Fruit fly (Drosophila melanogaster) whole organism, embryonic: ENCODE results near the gene MTF-1.

ENCODE experiments used
- Ada2b ChIP-seq: fragments of 200-800 bp; sonication (Bioruptor generic); IDR thresholded peaks from 2 replicates; pipeline ENCODE4 v1.3.6; 2022; ENCODE audit warnings: missing biosample characterization, missing genetic modification characterization
- C15 ChIP-seq: fragments of 200-800 bp; sonication (Bioruptor generic); IDR thresholded peaks from 3 replicates; pipeline ENCODE4 v1.3.6; 2022; ENCODE audit warnings: missing biosample characterization, missing genetic modification characterization
- CG11695 ChIP-seq: fragments of 200-800 bp; sonication (Bioruptor generic); IDR thresholded peaks from 3 replicates; pipeline ENCODE4 v1.3.6; 2022; ENCODE audit warnings: missing biosample characterization, missing genetic modification characterization
- CG12659 ChIP-seq: fragments of 200-800 bp; sonication (Bioruptor generic); optimal IDR thresholded peaks from 3 replicates; lab custom pipeline; 2017; ENCODE audit warnings: mild to moderate bottlenecking, missing biosample characterization, missing genetic modification reagents, missing genetic modification characterization
- CG15696 ChIP-seq: fragments of 200-800 bp; sonication (Bioruptor generic); optimal IDR thresholded peaks from 2 replicates; lab custom pipeline; 2019; ENCODE audit warnings: missing biosample characterization, mild to moderate bottlenecking, missing genetic modification characterization, moderate library complexity
- CG1602 ChIP-seq: fragments of 200-800 bp; sonication (Bioruptor generic); optimal IDR thresholded peaks from 3 replicates; lab custom pipeline; 2016; ENCODE audit warnings: missing biosample characterization, missing genetic modification characterization
- CG1603 ChIP-seq: fragments of 200-800 bp; sonication (Bioruptor generic); optimal IDR thresholded peaks from 2 replicates; lab custom pipeline; 2019; ENCODE audit warnings: missing biosample characterization, mild to moderate bottlenecking, missing genetic modification characterization, moderate library complexity
- CG17361 ChIP-seq: fragments of 200-800 bp; sonication (Bioruptor generic); IDR thresholded peaks from 3 replicates; pipeline ENCODE4 v1.3.6; 2022; ENCODE audit warnings: missing biosample characterization, missing genetic modification characterization
- CG31388 ChIP-seq: fragments of 200-800 bp; sonication (Bioruptor generic); optimal IDR thresholded peaks from 2 replicates; lab custom pipeline; 2016; ENCODE audit warnings: missing biosample characterization, missing genetic modification characterization
- CG32767 ChIP-seq: fragments of 200-800 bp; sonication (Bioruptor generic); IDR thresholded peaks from 2 replicates; pipeline ENCODE4 v1.3.6; 2022; ENCODE audit warnings: missing biosample characterization, missing genetic modification characterization
- CG3838 ChIP-seq: fragments of 200-800 bp; sonication (Bioruptor generic); optimal IDR thresholded peaks from 3 replicates; lab custom pipeline; 2016; ENCODE audit warnings: missing biosample characterization, missing genetic modification characterization
- CG4854 ChIP-seq: fragments of 200-800 bp; sonication (Bioruptor generic); optimal IDR thresholded peaks from 2 replicates; lab custom pipeline; 2016; ENCODE audit warnings: missing biosample characterization, missing genetic modification characterization, inconsistent platforms
- CG5245 ChIP-seq: fragments of 200-800 bp; sonication (Bioruptor generic); optimal IDR thresholded peaks from 3 replicates; lab custom pipeline; 2016; ENCODE audit warnings: missing biosample characterization, missing genetic modification characterization
- CG6813 ChIP-seq: fragments of 200-800 bp; sonication (Bioruptor generic); optimal IDR thresholded peaks from 2 replicates; lab custom pipeline; 2017; ENCODE audit warnings: missing biosample characterization, missing genetic modification characterization, mild to moderate bottlenecking, moderate library complexity, missing genetic modification reagents
- CG7271 ChIP-seq: fragments of 200-800 bp; sonication (Bioruptor generic); optimal IDR thresholded peaks from 2 replicates; lab custom pipeline; 2018; ENCODE audit warnings: missing biosample characterization, mild to moderate bottlenecking, missing genetic modification characterization, moderate library complexity
- CG7745 ChIP-seq: fragments of 200-800 bp; sonication (Bioruptor generic); optimal IDR thresholded peaks from 2 replicates; lab custom pipeline; 2018; ENCODE audit warnings: missing biosample characterization, mild to moderate bottlenecking, missing genetic modification characterization, moderate library complexity
- CG7839 ChIP-seq: fragments of 200-800 bp; sonication (Bioruptor generic); optimal IDR thresholded peaks from 3 replicates; lab custom pipeline; 2018; ENCODE audit warnings: missing biosample characterization, mild to moderate bottlenecking, missing genetic modification characterization, moderate library complexity
- CG9817 ChIP-seq: fragments of 200-800 bp; sonication (Bioruptor generic); optimal IDR thresholded peaks from 2 replicates; lab custom pipeline; 2018; ENCODE audit warnings: missing biosample characterization, mild to moderate bottlenecking, missing genetic modification characterization, moderate library complexity
- CG9932 ChIP-seq: fragments of 200-800 bp; sonication (Bioruptor generic); IDR thresholded peaks from 2 replicates; pipeline ENCODE4 v1.3.6; 2022; ENCODE audit warnings: missing biosample characterization, missing genetic modification characterization
- Gsc ChIP-seq: fragments of 200-800 bp; sonication (Bioruptor generic); IDR thresholded peaks from 2 replicates; pipeline ENCODE4 v1.3.6; 2022; ENCODE audit warnings: missing biosample characterization, missing genetic modification characterization
- HHEX ChIP-seq: fragments of 200-800 bp; sonication (Bioruptor generic); optimal IDR thresholded peaks from 3 replicates; lab custom pipeline; 2017; ENCODE audit warnings: missing biosample characterization, mild to moderate bottlenecking, missing genetic modification characterization, missing genetic modification reagents
- Hr39 ChIP-seq: fragments of >200 bp; optimal IDR thresholded peaks from 2 replicates; lab custom pipeline; 2017
- Hr51 ChIP-seq, 2 experiments: fragments of 200-800 bp; sonication (Bioruptor generic); optimal IDR thresholded peaks; 2 replicates in 1 of 2; 3 replicates in 1 of 2; lab custom pipeline; 2016 to 2018; ENCODE audit warnings: missing biosample characterization in 2 of 2, missing genetic modification characterization in 2 of 2, mild to moderate bottlenecking in 1 of 2, moderate library complexity in 1 of 2
- MBD-R2 ChIP-seq: fragments of 200-800 bp; sonication (Bioruptor generic); IDR thresholded peaks from 2 replicates; pipeline ENCODE4 v1.3.6; 2022; ENCODE audit warnings: missing biosample characterization, missing genetic modification characterization
- Max ChIP-seq: fragments of 200-800 bp; sonication (Bioruptor generic); optimal IDR thresholded peaks from 2 replicates; lab custom pipeline; 2016; ENCODE audit warnings: missing biosample characterization, mild to moderate bottlenecking, missing genetic modification characterization
- Mes4 ChIP-seq: fragments of 200-800 bp; sonication (Bioruptor generic); optimal IDR thresholded peaks from 2 replicates; lab custom pipeline; 2016; ENCODE audit warnings: missing biosample characterization, missing genetic modification characterization
- Mrtf ChIP-seq: fragments of 200-800 bp; sonication (Bioruptor generic); IDR thresholded peaks from 3 replicates; pipeline ENCODE4 v1.3.6; 2022; ENCODE audit warnings: missing biosample characterization, missing genetic modification characterization
- NC2β ChIP-seq: fragments of 200-800 bp; sonication (Bioruptor generic); optimal IDR thresholded peaks from 2 replicates; lab custom pipeline; 2016; ENCODE audit warnings: missing biosample characterization, missing genetic modification characterization
- Nf-YB ChIP-seq: fragments of 200-800 bp; sonication (Bioruptor generic); optimal IDR thresholded peaks from 3 replicates; lab custom pipeline; 2019; ENCODE audit warnings: missing biosample characterization, mild to moderate bottlenecking, missing genetic modification characterization, moderate library complexity
- Side ChIP-seq: fragments of 200-800 bp; sonication (Bioruptor generic); optimal IDR thresholded peaks from 2 replicates; lab custom pipeline; 2016; ENCODE audit warnings: missing biosample characterization, missing genetic modification characterization
- chinmo ChIP-seq: fragments of 200-800 bp; sonication (Bioruptor generic); IDR thresholded peaks from 4 replicates; pipeline ENCODE4 v1.3.6; 2022; ENCODE audit warnings: missing biosample characterization, missing genetic modification characterization; ENCODE audit not compliant: partially characterized antibody
- crol ChIP-seq: fragments of 200-800 bp; sonication (Bioruptor generic); IDR thresholded peaks from 2 replicates; pipeline ENCODE4 v1.3.6; 2022; ENCODE audit warnings: missing biosample characterization, missing genetic modification characterization
- dysf ChIP-seq: fragments of 200-800 bp; sonication (Bioruptor generic); IDR thresholded peaks from 3 replicates; pipeline ENCODE4 v1.3.6; 2022; ENCODE audit warnings: missing biosample characterization, missing genetic modification characterization
- en ChIP-seq: fragments of 200-800 bp; sonication (Bioruptor generic); optimal IDR thresholded peaks from 2 replicates; lab custom pipeline; 2016; ENCODE audit warnings: missing biosample characterization, missing genetic modification characterization
- fd3F ChIP-seq: fragments of 200-800 bp; sonication (Bioruptor generic); optimal IDR thresholded peaks from 2 replicates; lab custom pipeline; 2018; ENCODE audit warnings: missing biosample characterization, mild to moderate bottlenecking, missing genetic modification characterization, moderate library complexity
- fd96Cb ChIP-seq: fragments of 200-800 bp; sonication (Bioruptor generic); optimal IDR thresholded peaks from 2 replicates; lab custom pipeline; 2018; ENCODE audit warnings: missing biosample characterization, mild to moderate bottlenecking, missing genetic modification characterization, moderate library complexity
- fru ChIP-seq: fragments of >200 bp; optimal IDR thresholded peaks from 2 replicates; lab custom pipeline; 2017
- grau ChIP-seq: fragments of 200-800 bp; optimal IDR thresholded peaks from 3 replicates; lab custom pipeline; 2019; ENCODE audit warnings: missing biosample characterization, mild to moderate bottlenecking, missing genetic modification characterization, moderate library complexity
- hbn ChIP-seq: fragments of 200-800 bp; sonication (Bioruptor generic); IDR thresholded peaks from 2 replicates; pipeline ENCODE4 v1.3.6; 2022; ENCODE audit warnings: missing biosample characterization, missing genetic modification characterization; ENCODE audit not compliant: partially characterized antibody
- her ChIP-seq: fragments of 200-800 bp; sonication (Bioruptor generic); optimal IDR thresholded peaks from 2 replicates; lab custom pipeline; 2016; ENCODE audit warnings: missing biosample characterization, missing genetic modification characterization
- ind ChIP-seq: fragments of 200-800 bp; sonication (Bioruptor generic); optimal IDR thresholded peaks from 3 replicates; lab custom pipeline; 2016; ENCODE audit warnings: missing biosample characterization, missing genetic modification characterization
- kni ChIP-seq: fragments of 200-800 bp; sonication (Bioruptor generic); optimal IDR thresholded peaks from 3 replicates; lab custom pipeline; 2017; ENCODE audit warnings: mild to moderate bottlenecking, missing biosample characterization, missing genetic modification reagents, missing genetic modification characterization
- lilli ChIP-seq: fragments of 200-800 bp; sonication (Bioruptor generic); optimal IDR thresholded peaks from 3 replicates; lab custom pipeline; 2016; ENCODE audit warnings: missing biosample characterization, missing genetic modification characterization
- org-1 ChIP-seq: fragments of 200-800 bp; sonication (Bioruptor generic); optimal IDR thresholded peaks from 2 replicates; lab custom pipeline; 2017; ENCODE audit warnings: missing biosample characterization, missing genetic modification characterization
- pros ChIP-seq: fragments of 200-800 bp; sonication (Bioruptor generic); optimal IDR thresholded peaks from 3 replicates; lab custom pipeline; 2019; ENCODE audit warnings: missing biosample characterization, mild to moderate bottlenecking, missing genetic modification characterization, moderate library complexity
- ranshi ChIP-seq: fragments of 200-800 bp; sonication (Bioruptor generic); IDR thresholded peaks from 2 replicates; pipeline ENCODE4 v1.3.6; 2022; ENCODE audit warnings: missing biosample characterization, missing genetic modification characterization
- sens ChIP-seq: fragments of 200-800 bp; sonication (Bioruptor generic); peaks from one replicate; lab custom pipeline; 2016; ENCODE audit warnings: missing biosample characterization, missing genetic modification characterization
- sqz ChIP-seq: fragments of 200-800 bp; sonication (Bioruptor generic); optimal IDR thresholded peaks from 3 replicates; lab custom pipeline; 2018; ENCODE audit warnings: missing biosample characterization, mild to moderate bottlenecking, missing genetic modification characterization
- sug ChIP-seq: fragments of 200-800 bp; optimal IDR thresholded peaks from 2 replicates; lab custom pipeline; 2019; ENCODE audit warnings: missing biosample characterization, mild to moderate bottlenecking, missing genetic modification characterization, moderate library complexity
- tup ChIP-seq: fragments of 200-800 bp; sonication (Bioruptor generic); optimal IDR thresholded peaks from 2 replicates; lab custom pipeline; 2016; ENCODE audit warnings: missing biosample characterization, mild to moderate bottlenecking, missing genetic modification characterization, moderate library complexity
- tx ChIP-seq: fragments of 200-800 bp; sonication (Bioruptor generic); optimal IDR thresholded peaks from 2 replicates; lab custom pipeline; 2016; ENCODE audit warnings: missing biosample characterization, missing genetic modification characterization
- vfl ChIP-seq: fragments of 200-800 bp; sonication (Bioruptor generic); optimal IDR thresholded peaks from 2 replicates; lab custom pipeline; 2016; ENCODE audit warnings: missing biosample characterization, missing genetic modification characterization

MTF-1 gene

dm6 chr3L:9455819-9456388, 25.8 kb downstream of the MTF-1 start, which contains the start of the genes phol and CG3552 (continued):
- TF ChIP-seq CG11695 (GFP tag; lab: Robert Waterston, UW), result no peak
- no peak for TF ChIP-seq Nf-YB (GFP tag; lab: Kevin White, UChicago)
- peak; percentile 78 for TF ChIP-seq CG32767 (GFP tag; lab: Robert Waterston, UW)
- TF ChIP-seq CG15696 (tag; lab: Kevin White, UChicago), result no peak
- TF ChIP-seq vfl (GFP tag; lab: Kevin White, UChicago), result peak; percentile 18
- TF ChIP-seq ranshi, result no peak
- no peak for TF ChIP-seq dysf (GFP tag; lab: Robert Waterston, UW)
- TF ChIP-seq ind (GFP tag; lab: Kevin White, UChicago), result no peak
- TF ChIP-seq fd96Cb, result no peak
- TF ChIP-seq Gsc (GFP tag; lab: Robert Waterston, UW), result no peak
- TF ChIP-seq tup (GFP tag; lab: Kevin White, UChicago), result no peak
- no peak for TF ChIP-seq CG7271 (tag; lab: Kevin White, UChicago)
- TF ChIP-seq Side (GFP tag; lab: Kevin White, UChicago), result no peak
- peak; percentile 73 for TF ChIP-seq CG1603 (tag; lab: Kevin White, UChicago)
- no peak for TF ChIP-seq CG7745 (tag; lab: Kevin White, UChicago)
- no peak for TF ChIP-seq CG6813
- no peak for TF ChIP-seq hbn (GFP tag; lab: Robert Waterston, UW)
- TF ChIP-seq Ada2b (GFP tag; lab: Robert Waterston, UW), result no peak
- peak; percentile 66 for TF ChIP-seq MBD-R2 (GFP tag; lab: Robert Waterston, UW)
- no peak for TF ChIP-seq her (GFP tag; lab: Kevin White, UChicago)
- TF ChIP-seq CG9932 (GFP tag; lab: Robert Waterston, UW), result no peak
- TF ChIP-seq Mes4 (GFP tag; lab: Kevin White, UChicago), result no peak
- TF ChIP-seq grau (tag; lab: Kevin White, UChicago), result no peak
- TF ChIP-seq Max (GFP tag; lab: Kevin White, UChicago), result no peak
- no peak for TF ChIP-seq HHEX (GFP tag; lab: Kevin White, UChicago)
- no peak for TF ChIP-seq CG1602 (GFP tag; lab: Kevin White, UChicago)
- peak; percentile 25; the same call in 1 of the 2 replicates for TF ChIP-seq crol
- peak; percentile 29 for TF ChIP-seq sug
- no peak for TF ChIP-seq sqz (GFP tag; lab: Kevin White, UChicago)
- TF ChIP-seq CG17361 (GFP tag; lab: Robert Waterston, UW), result 0 out of 3 replicates have a peak, but pooled peaks have one; percentile 42
- TF ChIP-seq CG12659 (GFP tag; lab: Kevin White, UChicago), result peak; percentile 29
- TF ChIP-seq CG9817 (tag; lab: Kevin White, UChicago), result no peak
- no peak for TF ChIP-seq Mrtf (GFP tag; lab: Robert Waterston, UW)
- no peak for TF ChIP-seq CG31388 (GFP tag; lab: Kevin White, UChicago)
- TF ChIP-seq tx (GFP tag; lab: Kevin White, UChicago), result no peak
- no peak for TF ChIP-seq pros (GFP tag; lab: Kevin White, UChicago)
- TF ChIP-seq lilli (GFP tag; lab: Kevin White, UChicago), result peak; percentile 24
- TF ChIP-seq CG4854 (GFP tag; lab: Kevin White, UChicago), result no peak
- no peak for TF ChIP-seq en (GFP tag; lab: Kevin White, UChicago)
- TF ChIP-seq NC2β (GFP tag; lab: Kevin White, UChicago), result peak; percentile 6
- TF ChIP-seq org-1 (GFP tag; lab: Kevin White, UChicago), result no peak
- TF ChIP-seq kni (GFP tag; lab: Kevin White, UChicago), result no peak
- TF ChIP-seq sens, result peak; percentile 64
- peak; percentile 98 for TF ChIP-seq CG5245 (GFP tag; lab: Kevin White, UChicago)
- TF ChIP-seq C15, result no peak
- no peak for TF ChIP-seq fd3F (GFP tag; lab: Kevin White, UChicago)
- TF ChIP-seq chinmo, result 0 out of 4 replicates have a peak, but pooled peaks have one; percentile 36
- no peak for TF ChIP-seq Hr39 (lab: Kevin White, UChicago)
- no peak for TF ChIP-seq Hr51 (GFP tag; optimal IDR thresholded peaks at IDR 0.05; lab: Kevin White, UChicago)
- no peak for TF ChIP-seq CG7839 (tag; lab: Kevin White, UChicago)
- no peak for TF ChIP-seq CG3838 (GFP tag; lab: Kevin White, UChicago)
- TF ChIP-seq fru (lab: Kevin White, UChicago), result no peak
